Worm (Caenorhabditis elegans) whole organism, dauer: ENCODE measurements around the gene C16C8.25.

ENCODE experiments used
- unc-62 ChIP-seq: sonication (generic microtip); optimal IDR thresholded peaks from 2 replicates; lab custom pipeline; 2017; ENCODE audit warnings: missing biosample characterization, missing genetic modification reagents, missing genetic modification characterization

The C16C8.25 gene

DNA sequence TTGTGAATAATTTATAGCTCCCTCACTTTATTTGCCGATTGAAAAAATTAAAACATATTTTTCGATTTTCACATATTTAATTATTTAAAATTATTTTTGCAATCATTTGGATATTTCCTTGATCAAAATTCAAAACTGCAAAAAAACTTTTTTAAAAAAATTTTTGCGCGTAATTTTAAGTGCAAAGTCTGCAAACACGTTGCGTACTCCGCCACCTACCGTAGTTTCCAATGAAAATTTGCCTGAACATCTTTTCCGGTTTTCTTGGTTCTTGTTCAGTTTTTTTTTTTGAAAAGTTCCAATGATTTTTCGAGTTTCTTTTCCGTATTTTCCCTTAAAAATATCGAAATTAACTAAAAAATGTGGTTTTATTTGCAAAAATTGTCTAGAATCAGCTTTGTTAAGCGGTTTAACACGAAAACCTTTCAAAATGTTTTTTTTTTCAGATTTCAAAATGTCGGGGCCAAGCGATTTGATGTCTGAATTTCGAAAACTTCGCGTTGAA lies at the start of gene C16C8.25:
Gene C16C8.25 (plus strand): TSS at position 455 of the 505 bp plus-strand sequence.
- TF ChIP-seq unc-62 (GFP tag; lab: Kevin White, UChicago): no peak

ce11 chrII:3402854-3403253 lies 46.2 kb upstream of the C16C8.25 start, which contains the start of gene nep-10:
TSS of gene nep-10 (minus strand) at chrII:3402954.
- no peak for TF ChIP-seq unc-62 (GFP tag; lab: Kevin White, UChicago)

ce11 chrII:3403535-3403934 lies 45.5 kb upstream of the C16C8.25 start, which contains the start of gene nep-8:
TSS of gene nep-8 (plus strand) at chrII:3403835.
- TF ChIP-seq unc-62 (GFP tag; lab: Kevin White, UChicago): no peak

ce11 chrII:3414383-3414910 lies 34.6 kb upstream of the C16C8.25 start, which contains the start of the genes F18A12.7 and F18A12.2:
TSS of gene F18A12.7 (minus strand) at chrII:3414483.
TSS of gene F18A12.2 (plus strand) at chrII:3414860.
- no peak for TF ChIP-seq unc-62 (GFP tag; lab: Kevin White, UChicago)

- no peak for TF ChIP-seq unc-62 (GFP tag; lab: Kevin White, UChicago)
Measured at ce11 chrII:3416528-3416927, 32.5 kb upstream of the C16C8.25 start, which contains the start of gene nep-6. TSS of gene nep-6 (plus strand) at chrII:3416828.

- TF ChIP-seq unc-62 (GFP tag; lab: Kevin White, UChicago): no peak
Measured at ce11 chrII:3422938-3423337, 26.1 kb upstream of the C16C8.25 start.

DNA sequence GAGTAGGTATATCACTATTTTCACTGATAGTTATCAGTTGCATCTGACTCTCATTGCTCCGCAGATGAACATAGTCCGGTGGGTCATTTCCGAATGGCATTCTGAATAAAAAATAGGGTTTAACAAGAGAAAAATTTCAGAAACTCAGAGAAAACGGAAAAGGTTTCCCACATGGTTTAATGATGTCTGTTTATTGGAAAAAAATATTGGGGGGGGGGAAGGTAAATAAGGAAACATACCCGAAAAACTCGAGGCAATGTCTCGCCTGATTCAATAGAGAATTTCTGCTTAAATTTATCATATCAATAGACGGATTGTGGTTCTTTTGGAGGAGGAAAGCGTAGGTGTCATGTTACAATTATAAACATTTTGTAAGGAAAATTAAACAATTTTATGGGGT lies 23.6 kb upstream of the C16C8.25 start, which contains the start of gene nep-11:
Gene nep-11 (minus strand): TSS at position 101 of the 400 bp plus-strand sequence.
- no peak for TF ChIP-seq unc-62 (GFP tag; lab: Kevin White, UChicago)

- TF ChIP-seq unc-62 (GFP tag; lab: Kevin White, UChicago): no peak
Measured at ce11 chrII:3428158-3428704, 20.8 kb upstream of the C16C8.25 start.

DNA sequence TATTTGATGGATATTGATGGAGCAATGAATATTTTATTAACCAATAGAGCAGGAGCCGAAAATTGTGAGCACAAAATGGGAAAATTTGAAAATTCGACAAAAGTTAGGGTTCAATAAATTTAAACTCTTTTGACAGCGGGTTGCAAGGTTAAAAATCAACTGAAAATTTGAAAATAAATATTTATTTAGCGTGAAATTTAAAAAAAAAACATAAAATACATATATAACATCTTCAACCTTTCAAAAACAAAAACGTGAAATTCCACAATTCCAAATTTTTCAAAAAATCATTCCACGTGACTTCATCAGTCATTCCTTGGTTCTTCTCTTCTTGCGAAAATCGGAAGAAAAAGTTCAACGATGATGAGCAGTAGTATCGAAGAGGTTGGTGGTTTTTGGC lies 19.6 kb upstream of the C16C8.25 start, which contains the start of gene C16C8.18:
Gene C16C8.18 (plus strand): TSS at position 301 of the 400 bp plus-strand sequence.
- TF ChIP-seq unc-62 (GFP tag; lab: Kevin White, UChicago): no peak

- TF ChIP-seq unc-62 (GFP tag; lab: Kevin White, UChicago): no peak
Measured at ce11 chrII:3434893-3435503, 14.0 kb upstream of the C16C8.25 start.

ce11 chrII:3436412-3436811 lies 12.6 kb upstream of the C16C8.25 start, which contains the start of gene skpo-2:
TSS of gene skpo-2 (minus strand) at chrII:3436512.
- TF ChIP-seq unc-62 (GFP tag; lab: Kevin White, UChicago): no peak

DNA sequence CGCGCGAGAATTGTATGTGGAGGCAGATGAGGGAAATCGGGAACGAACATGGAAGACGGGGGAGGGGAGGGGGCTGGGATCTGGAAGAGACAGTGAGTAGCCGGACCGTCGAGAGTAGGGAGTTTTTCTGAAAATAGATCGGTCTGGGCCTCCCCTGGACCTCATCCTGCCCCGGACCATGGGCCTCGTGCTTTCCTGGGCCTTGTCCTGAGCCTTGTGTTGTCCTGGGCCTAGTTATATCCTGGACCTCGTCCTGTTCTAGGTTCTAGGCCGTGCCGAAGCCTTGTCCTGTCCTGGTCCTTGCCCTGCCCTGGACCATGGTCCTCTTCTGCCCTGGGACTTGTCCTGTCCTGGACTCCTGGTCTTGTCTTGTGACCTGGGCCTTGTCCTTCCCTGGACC lies 11.6 kb upstream of the C16C8.25 start:
- no peak for TF ChIP-seq unc-62 (GFP tag; lab: Kevin White, UChicago)

ce11 chrII:3438280-3438679 lies 10.8 kb upstream of the C16C8.25 start:
- TF ChIP-seq unc-62 (GFP tag; lab: Kevin White, UChicago): no peak

DNA sequence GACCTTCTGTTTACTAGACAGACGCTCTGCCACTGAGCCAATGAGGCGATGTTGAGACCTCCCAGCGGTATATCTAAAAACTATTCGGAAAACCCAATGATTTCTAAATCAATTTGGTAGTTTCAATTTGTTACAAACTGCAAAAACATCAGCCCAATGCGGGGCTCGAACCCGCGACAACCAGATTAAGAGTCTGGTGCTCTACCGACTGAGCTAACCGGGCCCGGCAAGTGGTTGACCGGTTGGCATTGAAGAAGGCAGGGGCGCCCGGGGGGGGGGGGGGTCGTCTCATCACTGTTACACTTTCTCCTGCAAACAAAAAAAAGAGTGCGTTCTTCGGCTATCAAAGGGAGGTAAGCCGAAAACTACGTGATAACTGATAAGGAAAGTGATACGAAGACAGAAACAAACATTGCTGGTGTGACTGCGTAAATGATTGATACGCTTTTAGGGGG lies 9.8 kb upstream of the C16C8.25 start:
- no peak for TF ChIP-seq unc-62 (GFP tag; lab: Kevin White, UChicago)

DNA sequence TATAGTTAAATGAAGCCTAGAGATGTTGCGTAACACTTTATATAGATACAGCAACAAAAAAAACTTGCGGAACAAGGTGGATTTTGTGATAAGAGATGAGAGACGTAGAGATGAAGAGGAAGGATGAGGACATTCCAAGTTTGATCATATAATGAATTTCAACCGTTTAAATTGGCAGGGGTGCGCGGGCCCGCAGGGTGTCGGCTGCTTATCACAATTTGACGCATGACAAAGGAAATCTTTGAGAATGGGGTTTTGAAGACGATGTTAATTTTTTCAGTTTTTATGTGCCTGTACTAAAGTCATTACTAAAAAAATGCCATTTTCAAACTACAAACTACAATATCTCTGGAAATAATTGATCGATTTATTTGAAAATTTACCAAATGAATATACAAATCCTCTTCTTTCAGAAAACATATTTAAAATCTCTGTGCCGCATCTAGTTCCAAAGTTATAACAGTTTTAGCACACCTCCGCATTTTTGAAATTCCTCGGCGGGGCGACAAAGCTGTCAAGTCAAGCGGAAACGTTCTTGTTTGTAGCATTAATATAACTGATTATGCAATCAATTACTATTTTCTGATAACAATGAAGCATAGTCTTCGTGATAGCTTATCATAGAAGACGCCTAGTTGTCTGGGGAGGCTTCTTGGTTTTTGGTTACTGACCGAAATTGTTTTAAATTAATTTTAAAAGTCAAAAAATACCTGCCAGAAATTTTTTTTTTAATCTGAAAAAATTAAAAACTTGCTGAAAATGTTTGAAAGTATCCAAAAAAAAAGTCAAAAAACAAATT lies 9.0 kb upstream of the C16C8.25 start:
- no peak for TF ChIP-seq unc-62 (GFP tag; lab: Kevin White, UChicago)
